Fruit fly (Drosophila melanogaster) whole organism, embryonic: ENCODE data around the gene Iyd.
A peak's percentile ranks its signal among the peaks of the same experiment; 100 is the strongest.

Experiments used
- BEAF-32 ChIP-seq: fragments of 200-800 bp; sonication (Bioruptor generic); optimal IDR thresholded peaks from 3 replicates; lab custom pipeline; 2017; ENCODE audit warnings: missing biosample characterization, missing genetic modification characterization, mild to moderate bottlenecking, moderate library complexity, missing genetic modification reagents
- C15 ChIP-seq: fragments of 200-800 bp; sonication (Bioruptor generic); IDR thresholded peaks from 3 replicates; pipeline ENCODE4 v1.3.6; 2022; ENCODE audit warnings: missing biosample characterization, missing genetic modification characterization
- CG10321 ChIP-seq: fragments of 200-800 bp; sonication (Bioruptor generic); IDR thresholded peaks from 2 replicates; pipeline ENCODE4 v1.3.6; 2022; ENCODE audit warnings: missing biosample characterization, missing genetic modification characterization
- CG10959 ChIP-seq: fragments of 200-800 bp; sonication (Bioruptor generic); IDR thresholded peaks from 2 replicates; pipeline ENCODE4 v1.3.6; 2022; ENCODE audit warnings: missing biosample characterization, missing genetic modification characterization
- CG11093 ChIP-seq: fragments of 200-800 bp; sonication (Bioruptor generic); IDR thresholded peaks from 3 replicates; pipeline ENCODE4 v1.3.6; 2022; ENCODE audit warnings: missing biosample characterization, missing genetic modification characterization
- CG11695 ChIP-seq: fragments of 200-800 bp; sonication (Bioruptor generic); IDR thresholded peaks from 3 replicates; pipeline ENCODE4 v1.3.6; 2022; ENCODE audit warnings: missing biosample characterization, missing genetic modification characterization
- CG13624 ChIP-seq: fragments of 200-800 bp; sonication (Bioruptor generic); optimal IDR thresholded peaks from 2 replicates; lab custom pipeline; 2016; ENCODE audit warnings: missing biosample characterization, missing genetic modification characterization
- CG13894 ChIP-seq: fragments of 200-800 bp; sonication (Bioruptor generic); optimal IDR thresholded peaks from 3 replicates; lab custom pipeline; 2018; ENCODE audit warnings: missing biosample characterization, mild to moderate bottlenecking, missing genetic modification characterization, moderate library complexity
- CG14014 ChIP-seq: fragments of 200-800 bp; sonication (Bioruptor generic); IDR thresholded peaks from 2 replicates; pipeline ENCODE4 v1.3.6; 2022; ENCODE audit warnings: missing biosample characterization, missing genetic modification characterization
- CG15269 ChIP-seq: fragments of 200-800 bp; sonication (Bioruptor generic); optimal IDR thresholded peaks from 2 replicates; lab custom pipeline; 2018; ENCODE audit warnings: missing biosample characterization, mild to moderate bottlenecking, missing genetic modification characterization, moderate library complexity
- CG16779 ChIP-seq: fragments of 200-800 bp; sonication (Bioruptor generic); IDR thresholded peaks from 2 replicates; pipeline ENCODE4 v1.3.6; 2022; ENCODE audit warnings: missing biosample characterization, missing genetic modification characterization
- CG16813 ChIP-seq: fragments of 200-800 bp; sonication (Bioruptor generic); IDR thresholded peaks from 3 replicates; pipeline ENCODE4 v1.3.6; 2022; ENCODE audit warnings: missing biosample characterization, missing genetic modification characterization; ENCODE audit not compliant: partially characterized antibody
- CG1832 ChIP-seq: fragments of 200-800 bp; sonication (Bioruptor generic); optimal IDR thresholded peaks from 2 replicates; lab custom pipeline; 2017; ENCODE audit warnings: missing biosample characterization, mild to moderate bottlenecking, missing genetic modification characterization, inconsistent platforms
- CG2120 ChIP-seq: fragments of 200-800 bp; sonication (Bioruptor generic); optimal IDR thresholded peaks from 3 replicates; lab custom pipeline; 2016; ENCODE audit warnings: missing biosample characterization, missing genetic modification characterization
- CG3726 ChIP-seq: fragments of 200-800 bp; sonication (Bioruptor generic); IDR thresholded peaks from 3 replicates; pipeline ENCODE4, ENCODE4 v1.3.6; 2022; ENCODE audit warnings: missing biosample characterization, missing genetic modification characterization
- CG4404 ChIP-seq: fragments of 200-800 bp; sonication (Bioruptor generic); IDR thresholded peaks from 2 replicates; pipeline ENCODE4 v1.3.6; 2022; ENCODE audit warnings: missing biosample characterization, missing genetic modification characterization
- CG6254 ChIP-seq: fragments of 200-800 bp; sonication (Bioruptor generic); optimal IDR thresholded peaks from 3 replicates; lab custom pipeline; 2017; ENCODE audit warnings: mild to moderate bottlenecking, missing biosample characterization, missing genetic modification reagents, missing genetic modification characterization
- CG6272 ChIP-seq: fragments of 200-800 bp; sonication (Bioruptor generic); IDR thresholded peaks from 2 replicates; pipeline ENCODE4 v1.3.6; 2022; ENCODE audit warnings: missing biosample characterization, missing genetic modification characterization
- CG7987 ChIP-seq: fragments of 200-800 bp; sonication (Bioruptor generic); optimal IDR thresholded peaks from 2 replicates; lab custom pipeline; 2018; ENCODE audit warnings: missing biosample characterization, mild to moderate bottlenecking, missing genetic modification characterization, moderate library complexity
- CkIIα-i1 ChIP-seq: fragments of 200-800 bp; sonication (Bioruptor generic); IDR thresholded peaks from 2 replicates; pipeline ENCODE4 v1.3.6; 2022; ENCODE audit warnings: missing biosample characterization, missing genetic modification characterization
- Doc2 ChIP-seq: fragments of 200-800 bp; sonication (Bioruptor generic); IDR thresholded peaks from 2 replicates; pipeline ENCODE4 v1.3.6; 2022; ENCODE audit warnings: missing biosample characterization, missing genetic modification characterization
- GATAe ChIP-seq: fragments of 200-800 bp; sonication (Bioruptor generic); conservative IDR thresholded peaks from 2 replicates; pipeline ENCODE4 v1.3.6; 2022; ENCODE audit warnings: missing biosample characterization, missing genetic modification characterization
- Hr3 ChIP-seq: fragments of 200-800 bp; sonication (Bioruptor generic); optimal IDR thresholded peaks from 3 replicates; lab custom pipeline; 2016; ENCODE audit warnings: missing biosample characterization, missing genetic modification characterization
- Hr51 ChIP-seq, 2 experiments: fragments of 200-800 bp; sonication (Bioruptor generic); optimal IDR thresholded peaks; 2 replicates in 1 of 2; 3 replicates in 1 of 2; lab custom pipeline; 2016 to 2018; ENCODE audit warnings: missing biosample characterization in 2 of 2, missing genetic modification characterization in 2 of 2, mild to moderate bottlenecking in 1 of 2, moderate library complexity in 1 of 2
- Lhr ChIP-seq: fragments of 200-800 bp; sonication (Bioruptor generic); optimal IDR thresholded peaks from 3 replicates; lab custom pipeline; 2017; ENCODE audit warnings: mild to moderate bottlenecking, missing biosample characterization, missing genetic modification reagents, missing genetic modification characterization
- Lim3 ChIP-seq: fragments of 200-800 bp; sonication (Bioruptor generic); IDR thresholded peaks from 2 replicates; pipeline ENCODE4 v1.3.6; 2022; ENCODE audit warnings: missing biosample characterization, missing genetic modification characterization
- MBD-R2 ChIP-seq: fragments of 200-800 bp; sonication (Bioruptor generic); IDR thresholded peaks from 2 replicates; pipeline ENCODE4 v1.3.6; 2022; ENCODE audit warnings: missing biosample characterization, missing genetic modification characterization
- Med ChIP-seq: fragments of 200-800 bp; sonication (Bioruptor generic); peaks from one replicate; lab custom pipeline; 2016; ENCODE audit warnings: missing biosample characterization, missing genetic modification characterization, mild to moderate bottlenecking, inconsistent platforms, moderate library complexity
- Meics ChIP-seq: fragments of 200-800 bp; sonication (Bioruptor generic); optimal IDR thresholded peaks from 2 replicates; lab custom pipeline; 2017; ENCODE audit warnings: missing biosample characterization, mild to moderate bottlenecking, missing genetic modification characterization
- NC2β ChIP-seq: fragments of 200-800 bp; sonication (Bioruptor generic); optimal IDR thresholded peaks from 2 replicates; lab custom pipeline; 2016; ENCODE audit warnings: missing biosample characterization, missing genetic modification characterization
- Neu2 ChIP-seq: fragments of 200-800 bp; sonication (Bioruptor generic); optimal IDR thresholded peaks from 3 replicates; lab custom pipeline; 2016; ENCODE audit warnings: missing biosample characterization, missing genetic modification characterization, borderline replicate concordance
- Optix ChIP-seq: fragments of 200-800 bp; sonication (Bioruptor generic); IDR thresholded peaks from 3 replicates; pipeline ENCODE4 v1.3.6; 2022; ENCODE audit warnings: missing biosample characterization, missing genetic modification characterization
- Pdp1 ChIP-seq, 2 experiments: fragments of 200-800 bp; sonication (Bioruptor generic); optimal IDR thresholded peaks; 3 replicates each; lab custom pipeline; 2016; ENCODE audit warnings: missing biosample characterization in 2 of 2, missing genetic modification characterization in 2 of 2, mild to moderate bottlenecking in 1 of 2, moderate library complexity in 1 of 2
- Six4 ChIP-seq: fragments of 200-800 bp; sonication (Bioruptor generic); optimal IDR thresholded peaks from 2 replicates; lab custom pipeline; 2016; ENCODE audit warnings: missing biosample characterization, missing genetic modification characterization
- YL-1 ChIP-seq: fragments of 200-800 bp; sonication (Bioruptor generic); optimal IDR thresholded peaks from 3 replicates; lab custom pipeline; 2017; ENCODE audit warnings: missing biosample characterization, mild to moderate bottlenecking, missing genetic modification characterization
- bab2 ChIP-seq: fragments of 200-800 bp; sonication (Bioruptor generic); optimal IDR thresholded peaks from 2 replicates; lab custom pipeline; 2016; ENCODE audit warnings: missing biosample characterization, missing genetic modification characterization
- cad ChIP-seq: fragments of >200 bp; optimal IDR thresholded peaks from 2 replicates; lab custom pipeline; 2017; ENCODE audit warnings: missing biosample characterization, missing genetic modification characterization
- cas ChIP-seq: fragments of 200-800 bp; sonication (Bioruptor generic); IDR thresholded peaks from 2 replicates; pipeline ENCODE4 v1.3.6; 2022; ENCODE audit warnings: missing biosample characterization, missing genetic modification characterization
- crol ChIP-seq: fragments of 200-800 bp; sonication (Bioruptor generic); IDR thresholded peaks from 2 replicates; pipeline ENCODE4 v1.3.6; 2022; ENCODE audit warnings: missing biosample characterization, missing genetic modification characterization
- emc ChIP-seq: fragments of 200-800 bp; sonication (Bioruptor generic); optimal IDR thresholded peaks from 2 replicates; lab custom pipeline; 2016; ENCODE audit warnings: missing biosample characterization, missing genetic modification characterization
- eve ChIP-seq, 2 experiments: fragments of >200 bp; optimal IDR thresholded peaks; 2 replicates each; lab custom pipeline; 2017; ENCODE audit warnings: missing biosample characterization in 2 of 2, missing genetic modification characterization in 2 of 2
- ewg ChIP-seq: fragments of 200-800 bp; sonication (Bioruptor generic); optimal IDR thresholded peaks from 3 replicates; lab custom pipeline; 2017; ENCODE audit warnings: mild to moderate bottlenecking, missing biosample characterization, missing genetic modification reagents, missing genetic modification characterization
- fd64A ChIP-seq: fragments of 200-800 bp; sonication (Bioruptor generic); optimal IDR thresholded peaks from 3 replicates; lab custom pipeline; 2018; ENCODE audit warnings: missing biosample characterization, mild to moderate bottlenecking, missing genetic modification characterization
- nerfin-2 ChIP-seq: fragments of 200-800 bp; sonication (Bioruptor generic); IDR thresholded peaks from 2 replicates; pipeline ENCODE4 v1.3.6; 2022; ENCODE audit warnings: missing biosample characterization, missing genetic modification characterization; ENCODE audit not compliant: partially characterized antibody
- nmo ChIP-seq: fragments of 200-800 bp; sonication (Bioruptor generic); optimal IDR thresholded peaks from 2 replicates; lab custom pipeline; 2018; ENCODE audit warnings: missing biosample characterization, mild to moderate bottlenecking, missing genetic modification characterization, moderate library complexity
- otp ChIP-seq: fragments of 200-800 bp; sonication (Bioruptor generic); IDR thresholded peaks from 3 replicates; pipeline ENCODE4, ENCODE4 v1.3.6; 2022; ENCODE audit warnings: missing biosample characterization, missing genetic modification characterization
- salm ChIP-seq: fragments of 200-800 bp; sonication (Bioruptor generic); optimal IDR thresholded peaks from 2 replicates; lab custom pipeline; 2018; ENCODE audit warnings: missing biosample characterization, mild to moderate bottlenecking, missing genetic modification characterization
- tll ChIP-seq, 2 experiments: fragments of 200-800 bp in 1 of 2; fragments of >200 bp in 1 of 2; sonication (Bioruptor generic) in 1 of 2; optimal IDR thresholded peaks; 2 replicates each; lab custom pipeline; 2017 to 2019; ENCODE audit warnings: missing biosample characterization in 2 of 2, missing genetic modification characterization in 2 of 2, mild to moderate bottlenecking in 1 of 2, moderate library complexity in 1 of 2
- ttk ChIP-seq: fragments of 200-800 bp; sonication (Bioruptor generic); IDR thresholded peaks from 2 replicates; pipeline ENCODE4 v2.1.2; 2022; ENCODE audit warnings: missing biosample characterization, missing genetic modification characterization
- zf30C ChIP-seq: fragments of 200-800 bp; sonication (Bioruptor generic); optimal IDR thresholded peaks from 3 replicates; lab custom pipeline; 2018; ENCODE audit warnings: missing biosample characterization, mild to moderate bottlenecking, missing genetic modification characterization

Gene Iyd

dm6 chr3L:11061200-11061599 is 34.8 kb downstream of the Iyd start, which contains the start of the genes CG6321 and Blos2 (continued):
- TF ChIP-seq ttk (GFP tag; lab: Robert Waterston, UW) (peak; percentile 55), cad (GFP tag; lab: Kevin White, UChicago) (no peak), CG10959 (peak; percentile 27; the same call in 1 of the 2 replicates), BEAF-32 (no peak), CG16779 (GFP tag; lab: Robert Waterston, UW) (no peak), Lim3 (GFP tag; lab: Robert Waterston, UW) (no peak), nmo (GFP tag; lab: Kevin White, UChicago) (peak; percentile 85), CkIIα-i1 (GFP tag; lab: Robert Waterston, UW) (no peak), otp (GFP tag; lab: Robert Waterston, UW) (no peak), CG3726 (GFP tag; lab: Robert Waterston, UW) (no peak), Doc2 (GFP tag; lab: Robert Waterston, UW) (no peak), nerfin-2 (GFP tag; lab: Robert Waterston, UW) (no peak), CG2120 (GFP tag; lab: Kevin White, UChicago) (peak; percentile 82), CG7987 (peak; percentile 4), CG15269 (tag; lab: Kevin White, UChicago) (peak; percentile 88), CG6272 (no peak), cas (GFP tag; lab: Robert Waterston, UW) (no peak), crol (no peak), Lhr (GFP tag; lab: Kevin White, UChicago) (peak; percentile 22), MBD-R2 (GFP tag; lab: Robert Waterston, UW) (peak; percentile 81), CG11695 (GFP tag; lab: Robert Waterston, UW) (peak; percentile 82), tll (GFP tag; optimal IDR thresholded peaks at IDR 0.05; lab: Kevin White, UChicago) (no peak), CG13894 (tag; lab: Kevin White, UChicago) (no peak), eve (GFP tag; optimal IDR thresholded peaks at IDR 0.05; lab: Kevin White, UChicago) (peak in 1 of 2 experiments; percentile 83), CG14014 (GFP tag; lab: Robert Waterston, UW) (peak; percentile 51), Pdp1 (GFP tag; optimal IDR thresholded peaks at IDR 0.05; lab: Kevin White, UChicago) (peak; percentile 30 to 65), CG10321 (GFP tag; lab: Robert Waterston, UW) (no peak), Optix (GFP tag; lab: Robert Waterston, UW) (no peak), C15 (peak; percentile 59; the same call in 1 of the 3 replicates), NC2β (GFP tag; lab: Kevin White, UChicago) (peak; percentile 41), bab2 (GFP tag; lab: Kevin White, UChicago) (peak; percentile 61), Neu2 (GFP tag; lab: Kevin White, UChicago) (no peak), Hr51 (GFP tag; optimal IDR thresholded peaks at IDR 0.05; lab: Kevin White, UChicago) (peak; percentile 5 to 88), ewg (peak; percentile 35), salm (tag; lab: Kevin White, UChicago) (peak; percentile 77), GATAe (GFP tag; lab: Robert Waterston, UW) (peak; percentile 55; the same call in 1 of the 2 replicates), CG16813 (no peak), CG11093 (peak; percentile 16; the same call in 1 of the 3 replicates), Med (GFP tag; lab: Kevin White, UChicago) (peak; percentile 93), Meics (GFP tag; lab: Kevin White, UChicago) (peak; percentile 85), fd64A (GFP tag; lab: Kevin White, UChicago) (peak; percentile 13), zf30C (GFP tag; lab: Kevin White, UChicago) (no peak), CG4404 (GFP tag; lab: Robert Waterston, UW) (0 out of 2 replicates have a peak, but pooled peaks have one; percentile 14), emc (GFP tag; lab: Kevin White, UChicago) (no peak), CG1832 (GFP tag; lab: Kevin White, UChicago) (no peak), CG13624 (peak; percentile 57), YL-1 (peak; percentile 21), Six4 (GFP tag; lab: Kevin White, UChicago) (peak; percentile 29), Hr3 (GFP tag; lab: Kevin White, UChicago) (peak; percentile 69), CG6254 (GFP tag; lab: Kevin White, UChicago) (peak; percentile 23)
